Fruit fly (Drosophila melanogaster) ovary, adult (tissue): ENCODE results near the gene Cpr67B.
A peak's percentile ranks its signal among the peaks of the same experiment; 100 is the strongest.

Experiments
- CG17801 ChIP-seq: fragments of 200-800 bp; optimal IDR thresholded peaks from 2 replicates; lab custom pipeline; 2019; ENCODE audit warnings: missing biosample characterization, mild to moderate bottlenecking, missing genetic modification characterization, moderate library complexity; ENCODE audit not compliant: partially characterized antibody

The Cpr67B gene

DNA sequence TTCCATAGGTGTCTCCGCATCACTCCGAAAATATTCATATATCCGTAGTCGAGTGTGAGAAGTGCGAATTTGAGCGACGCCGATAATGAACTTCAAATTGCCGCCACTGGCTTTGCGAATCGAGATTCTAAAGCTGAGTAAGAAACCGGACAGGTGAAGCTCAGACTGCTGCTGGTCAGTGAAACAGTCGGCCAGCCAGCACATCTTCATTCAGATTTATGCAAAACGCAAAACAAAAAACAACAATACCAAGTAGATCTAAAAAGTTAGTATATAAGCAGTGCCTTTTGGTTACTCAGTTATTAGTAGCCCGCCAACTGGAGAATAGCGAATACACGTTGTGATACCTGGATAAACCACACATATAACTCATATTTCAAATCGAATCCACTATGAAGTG lies at the start of gene Cpr67B:
Gene Cpr67B, plus strand, starts transcription at position 301 of the 400 bp plus-strand sequence.
- TF ChIP-seq CG17801 (GFP tag; lab: Kevin White, UChicago): no peak

DNA sequence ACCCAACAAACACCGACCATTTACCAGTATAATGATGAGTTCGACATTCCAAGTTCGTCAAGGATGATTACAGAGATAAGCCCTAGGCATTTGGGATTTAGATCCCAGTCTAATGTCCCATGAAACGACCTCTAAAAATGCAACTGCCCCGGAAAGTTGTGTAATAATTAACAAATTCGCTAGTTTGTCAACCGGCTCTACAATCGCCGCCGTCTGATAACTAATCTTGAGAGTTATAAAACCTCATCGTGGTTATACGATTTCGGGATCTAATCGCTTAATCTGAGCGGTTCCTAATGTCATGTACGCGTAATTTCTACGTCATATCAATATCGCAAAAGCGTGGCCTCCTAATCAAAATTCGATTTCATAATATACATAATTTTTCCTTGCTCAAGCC lies 49.0 kb upstream of the Cpr67B start:
- TF ChIP-seq CG17801 (GFP tag; lab: Kevin White, UChicago): peak; percentile 8

- TF ChIP-seq CG17801 (GFP tag; lab: Kevin White, UChicago): no peak
Observed at dm6 chr3L:9356138-9356753, 48.4 kb upstream of the Cpr67B start.

dm6 chr3L:9357830-9358712 lies 46.5 kb upstream of the Cpr67B start:
- no peak for TF ChIP-seq CG17801 (GFP tag; lab: Kevin White, UChicago)

dm6 chr3L:9358713-9359040 lies 45.9 kb upstream of the Cpr67B start, which contains the start of the genes UGP and Svip:
Gene UGP, minus strand, starts transcription at chr3L:9358935.
Gene Svip, plus strand, starts transcription at chr3L:9358999.
- TF ChIP-seq CG17801 (GFP tag; lab: Kevin White, UChicago): no peak

dm6 chr3L:9360217-9360692 lies 44.3 kb upstream of the Cpr67B start, which contains the start of gene Pdxk:
Gene Pdxk, plus strand, starts transcription at chr3L:9360316.
- TF ChIP-seq CG17801 (GFP tag; lab: Kevin White, UChicago): peak; percentile 47

- peak; percentile 62 for TF ChIP-seq CG17801 (GFP tag; lab: Kevin White, UChicago)
Observed at dm6 chr3L:9361894-9362293, 42.7 kb upstream of the Cpr67B start, which contains the start of gene CG34456. Gene CG34456, plus strand, starts transcription at chr3L:9362108.

DNA sequence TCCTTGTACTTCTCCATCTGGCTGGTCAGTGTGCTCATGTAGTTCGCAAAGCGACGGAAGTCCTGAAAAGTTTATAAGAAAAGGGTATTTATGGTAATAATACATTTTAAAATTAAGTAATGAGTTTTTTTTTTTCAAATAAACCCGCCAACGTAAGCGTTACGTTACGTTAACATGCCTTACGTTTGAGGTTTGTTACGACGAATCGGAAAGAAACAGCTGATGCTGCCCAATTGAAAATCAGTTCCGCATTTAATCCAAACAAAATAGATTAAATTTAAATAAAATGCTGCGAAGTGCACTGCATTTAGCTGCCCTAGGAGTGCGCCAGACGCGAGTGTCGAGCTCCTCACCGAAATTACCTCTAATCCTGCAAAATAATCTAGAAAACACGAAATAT lies 40.5 kb upstream of the Cpr67B start, which contains the start of gene mRRF1:
Gene mRRF1, plus strand, starts transcription at position 220 of the 400 bp plus-strand sequence.
- TF ChIP-seq CG17801 (GFP tag; lab: Kevin White, UChicago): no peak

dm6 chr3L:9366850-9367430 lies 37.7 kb upstream of the Cpr67B start, which contains the start of the genes Klp67A and CG4452:
Gene Klp67A, minus strand, starts transcription at chr3L:9367046.
Gene CG4452, plus strand, starts transcription at chr3L:9367377.
- no peak for TF ChIP-seq CG17801 (GFP tag; lab: Kevin White, UChicago)

- TF ChIP-seq CG17801 (GFP tag; lab: Kevin White, UChicago): peak; percentile 78
Observed at dm6 chr3L:9367431-9367867, 37.1 kb upstream of the Cpr67B start.

dm6 chr3L:9368665-9369064 lies 35.9 kb upstream of the Cpr67B start:
- no peak for TF ChIP-seq CG17801 (GFP tag; lab: Kevin White, UChicago)

- peak; percentile 64 for TF ChIP-seq CG17801 (GFP tag; lab: Kevin White, UChicago)
Observed at dm6 chr3L:9370907-9371365, 33.7 kb upstream of the Cpr67B start, which contains the start of gene Fdx1. Gene Fdx1, minus strand, starts transcription at chr3L:9371238.

DNA sequence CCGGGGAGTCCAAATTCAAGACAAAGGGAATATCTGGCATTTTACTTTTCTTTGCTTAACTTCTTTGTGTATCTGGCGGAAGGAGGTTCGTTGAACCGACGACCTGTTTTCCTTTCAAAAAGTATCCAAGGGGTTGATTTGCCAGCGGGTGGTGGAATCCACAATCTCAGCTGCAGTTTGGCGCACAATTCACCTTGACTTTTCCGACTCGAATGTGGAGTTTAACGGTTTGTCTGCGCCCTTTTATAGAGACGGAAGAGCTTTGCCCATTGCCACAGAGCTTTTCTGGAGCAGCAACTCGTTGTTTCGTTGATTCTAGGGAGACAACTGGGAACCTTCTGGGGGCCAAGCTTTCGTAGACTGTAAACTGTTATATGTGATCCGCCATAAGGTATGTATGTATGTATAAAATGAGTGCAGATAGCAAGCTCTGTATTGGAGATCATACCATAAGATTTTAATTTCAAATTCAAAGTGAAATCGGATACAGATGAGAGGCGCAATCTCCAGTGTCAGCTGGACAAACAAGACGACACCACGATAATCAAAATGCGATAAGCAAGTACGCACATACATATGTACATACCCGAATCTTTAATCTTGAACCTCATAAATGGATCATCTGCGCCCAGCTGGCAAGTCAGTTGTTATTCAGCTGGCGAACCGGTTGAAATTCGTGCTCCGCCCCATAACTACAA lies 32.2 kb upstream of the Cpr67B start, which contains the start of the genes Hsp67Bc, CG4456 and Hsp22:
Gene Hsp67Bc, minus strand, starts transcription at position 220 of the 698 bp plus-strand sequence.
Gene CG4456, plus strand, starts transcription at position 445 of the 698 bp plus-strand sequence.
Gene Hsp22, plus strand, starts transcription at position 654 of the 698 bp plus-strand sequence.
- TF ChIP-seq CG17801 (GFP tag; lab: Kevin White, UChicago): no peak
